Worm (Caenorhabditis elegans): ENCODE data around the gene str-222.

The str-222 gene

ce11 chrV:1627269-1627668, 8.7 kb upstream of the str-222 start (continued):
- no peak for TF ChIP-seq lir-3 (tag; optimal IDR thresholded peaks at IDR 0.05; ENCODE audit: poor library complexity)
- TF ChIP-seq hpl-2 (GFP tag; optimal IDR thresholded peaks at IDR 0.05), result no peak
- no peak for TF ChIP-seq unc-98 (GFP tag; IDR thresholded peaks at IDR 0.05)
- peak; percentile 81 for TF ChIP-seq skn-1 (tag; optimal IDR thresholded peaks at IDR 0.05)
- no peak for TF ChIP-seq egl-27 (tag; optimal IDR thresholded peaks at IDR 0.05)
- TF ChIP-seq mep-1 (tag; optimal IDR thresholded peaks at IDR 0.05), result peak; percentile 27
- TF ChIP-seq vab-15 (tag; optimal IDR thresholded peaks at IDR 0.05), result no peak
- TF ChIP-seq ceh-82 (tag; optimal IDR thresholded peaks at IDR 0.05), result peak in 2 of 3 experiments; percentile 10 to 17
- TF ChIP-seq Y116A8C.19 (tag; optimal IDR thresholded peaks at IDR 0.05; ENCODE audit: borderline replicate concordance), result no peak
- no peak for TF ChIP-seq rnt-1 (tag; optimal IDR thresholded peaks at IDR 0.05)
- peak in 1 of 2 experiments; percentile 57 for TF ChIP-seq lin-35 (GFP tag; optimal IDR thresholded peaks at IDR 0.05)
- no peak for TF ChIP-seq alr-1 (tag; optimal IDR thresholded peaks at IDR 0.05; ENCODE audit: borderline replicate concordance)
- TF ChIP-seq elt-3 (tag; optimal IDR thresholded peaks at IDR 0.05), result peak in 1 of 6 experiments; percentile 26
- TF ChIP-seq C16A3.4 (tag; optimal IDR thresholded peaks at IDR 0.05), result no peak
- peak; percentile 87 for TF ChIP-seq nhr-85 (tag)
- peak; percentile 45 for TF ChIP-seq tbx-2 (tag; optimal IDR thresholded peaks at IDR 0.05)
- peak; percentile 47 for TF ChIP-seq nhr-90 (tag; optimal IDR thresholded peaks at IDR 0.05; ENCODE audit: poor library complexity)

- TF ChIP-seq snu-23 (GFP tag; optimal IDR thresholded peaks at IDR 0.05) (peak; percentile 29), nhr-85 (tag) (peak; percentile 63), nhr-20 (tag; optimal IDR thresholded peaks at IDR 0.05) (peak; percentile 54), blmp-1 (tag; optimal IDR thresholded peaks at IDR 0.05) (peak; percentile 18), hlh-17 (GFP tag; optimal IDR thresholded peaks at IDR 0.05; ENCODE audit: borderline replicate concordance) (no peak), nhr-71 (tag; optimal IDR thresholded peaks at IDR 0.05) (peak; percentile 31), lin-14 (GFP tag; optimal IDR thresholded peaks at IDR 0.05) (no peak), unc-62 (GFP tag; optimal IDR thresholded peaks at IDR 0.05) (no peak), lin-35 (GFP tag; optimal IDR thresholded peaks at IDR 0.05) (peak in 1 of 2 experiments; percentile 6), nhr-77 (tag; optimal IDR thresholded peaks at IDR 0.05) (peak; percentile 96)
These were observed 6.6 kb upstream of the str-222 start, which contains the start of gene nhr-238 for ce11 chrV:1629329-1629728. Gene nhr-238 (minus strand): TSS chrV:1629432.

- TF ChIP-seq hlh-4 (tag; optimal IDR thresholded peaks at IDR 0.05), result no peak
- no peak for TF ChIP-seq fkh-4 (tag; optimal IDR thresholded peaks at IDR 0.05; ENCODE audit: borderline replicate concordance)
- no peak for TF ChIP-seq sup-37 (GFP tag; optimal IDR thresholded peaks at IDR 0.05)
- no peak for TF ChIP-seq mef-2 (tag; optimal IDR thresholded peaks at IDR 0.05)
- TF ChIP-seq unc-130 (tag; optimal IDR thresholded peaks at IDR 0.05), result no peak
- TF ChIP-seq skn-1 (tag; optimal IDR thresholded peaks at IDR 0.05), result no peak
These were observed 4.8 kb upstream of the str-222 start, which contains the start of gene Y46H3D.8 for ce11 chrV:1631148-1631547. Gene Y46H3D.8 (minus strand): TSS chrV:1631248.

- TF ChIP-seq Y116A8C.19 (tag; optimal IDR thresholded peaks at IDR 0.05; ENCODE audit: borderline replicate concordance) (no peak), efl-1 (optimal IDR thresholded peaks at IDR 0.05) (no peak), efl-1 (GFP tag; optimal IDR thresholded peaks at IDR 0.05 in 1 of 2) (peak in 1 of 2 experiments; percentile 67)
These were observed 4.2 kb upstream of the str-222 start, which contains the start of gene irld-17 for ce11 chrV:1631717-1632116. Gene irld-17 (plus strand): TSS chrV:1632017.

- TF ChIP-seq nhr-237 (tag; optimal IDR thresholded peaks at IDR 0.05) (no peak), aly-2 (tag; optimal IDR thresholded peaks at IDR 0.05) (no peak), ceh-8 (GFP tag; optimal IDR thresholded peaks at IDR 0.05) (no peak), C34B4.2 (tag; optimal IDR thresholded peaks at IDR 0.05) (no peak), sptf-1 (tag; optimal IDR thresholded peaks at IDR 0.05) (no peak), nhr-47 (tag; optimal IDR thresholded peaks at IDR 0.05) (no peak), egl-27 (tag; optimal IDR thresholded peaks at IDR 0.05) (no peak), mep-1 (tag; optimal IDR thresholded peaks at IDR 0.05) (no peak), mdl-1 (tag; optimal IDR thresholded peaks at IDR 0.05) (no peak), hlh-4 (tag; optimal IDR thresholded peaks at IDR 0.05) (no peak), swsn-7 (tag; optimal IDR thresholded peaks at IDR 0.05) (no peak)
These were observed 4.0 kb downstream of the str-222 start, which contains the start of gene str-221 for ce11 chrV:1640008-1640407. Gene str-221 (plus strand): TSS chrV:1640308.

Measured in whole organism, L1 larva.